Fruit fly (Drosophila melanogaster) whole organism, embryonic: ENCODE data around the gene VhaAC45RP.
A peak's percentile ranks its signal among the peaks of the same experiment; 100 is the strongest.

Source experiments
- ATbp ChIP-seq: fragments of 200-800 bp; sonication (Bioruptor generic); optimal IDR thresholded peaks from 2 replicates; lab custom pipeline; 2017; ENCODE audit warnings: missing biosample characterization, mild to moderate bottlenecking, missing genetic modification characterization, missing genetic modification reagents
- Bdp1 ChIP-seq: fragments of 200-800 bp; sonication (Bioruptor generic); optimal IDR thresholded peaks from 3 replicates; lab custom pipeline; 2016; ENCODE audit warnings: missing biosample characterization, missing genetic modification characterization
- Blimp-1 ChIP-seq: fragments of 200-800 bp; sonication (Bioruptor generic); optimal IDR thresholded peaks from 3 replicates; lab custom pipeline; 2018; ENCODE audit warnings: missing biosample characterization, missing genetic modification characterization, mild to moderate bottlenecking, moderate library complexity, missing genetic modification reagents
- CG10209 ChIP-seq: fragments of 200-800 bp; sonication (Bioruptor generic); optimal IDR thresholded peaks from 3 replicates; lab custom pipeline; 2017; ENCODE audit warnings: missing biosample characterization, mild to moderate bottlenecking, missing genetic modification characterization, missing genetic modification reagents
- CG11093 ChIP-seq: fragments of 200-800 bp; sonication (Bioruptor generic); IDR thresholded peaks from 3 replicates; pipeline ENCODE4 v1.3.6; 2022; ENCODE audit warnings: missing biosample characterization, missing genetic modification characterization
- CG11398 ChIP-seq: fragments of 200-800 bp; sonication (Bioruptor generic); optimal IDR thresholded peaks from 2 replicates; lab custom pipeline; 2016; ENCODE audit warnings: missing biosample characterization, missing genetic modification characterization
- CG11695 ChIP-seq: fragments of 200-800 bp; sonication (Bioruptor generic); IDR thresholded peaks from 3 replicates; pipeline ENCODE4 v1.3.6; 2022; ENCODE audit warnings: missing biosample characterization, missing genetic modification characterization
- CG12155 ChIP-seq: fragments of 200-800 bp; sonication (Bioruptor generic); optimal IDR thresholded peaks from 3 replicates; lab custom pipeline; 2016; ENCODE audit warnings: missing biosample characterization, missing genetic modification characterization
- CG12299 ChIP-seq: fragments of 200-800 bp; sonication (Bioruptor generic); optimal IDR thresholded peaks from 2 replicates; lab custom pipeline; 2018; ENCODE audit warnings: missing biosample characterization, mild to moderate bottlenecking, missing genetic modification characterization
- CG12659 ChIP-seq: fragments of 200-800 bp; sonication (Bioruptor generic); optimal IDR thresholded peaks from 3 replicates; lab custom pipeline; 2017; ENCODE audit warnings: mild to moderate bottlenecking, missing biosample characterization, missing genetic modification reagents, missing genetic modification characterization
- CG14710 ChIP-seq: fragments of 200-800 bp; sonication (Bioruptor generic); optimal IDR thresholded peaks from 3 replicates; lab custom pipeline; 2019; ENCODE audit warnings: missing biosample characterization, mild to moderate bottlenecking, missing genetic modification characterization, moderate library complexity
- CG14860 ChIP-seq: fragments of 200-800 bp; sonication (Bioruptor generic); IDR thresholded peaks from 3 replicates; pipeline ENCODE4 v1.3.6; 2022; ENCODE audit warnings: missing biosample characterization, missing genetic modification characterization; ENCODE audit not compliant: partially characterized antibody
- CG16813 ChIP-seq: fragments of 200-800 bp; sonication (Bioruptor generic); IDR thresholded peaks from 3 replicates; pipeline ENCODE4 v1.3.6; 2022; ENCODE audit warnings: missing biosample characterization, missing genetic modification characterization; ENCODE audit not compliant: partially characterized antibody
- CG17802 ChIP-seq: fragments of 200-800 bp; sonication (Bioruptor generic); optimal IDR thresholded peaks from 2 replicates; lab custom pipeline; 2018; ENCODE audit warnings: missing biosample characterization, mild to moderate bottlenecking, missing genetic modification characterization, moderate library complexity
- CG4282 ChIP-seq: fragments of 200-800 bp; sonication (Bioruptor generic); optimal IDR thresholded peaks from 2 replicates; lab custom pipeline; 2016; ENCODE audit warnings: missing biosample characterization, missing genetic modification characterization
- CG6175 ChIP-seq: fragments of 200-800 bp; sonication (Bioruptor generic); IDR thresholded peaks from 3 replicates; pipeline ENCODE4 v1.3.6; 2022; ENCODE audit warnings: missing biosample characterization, missing genetic modification characterization
- CG6683 ChIP-seq: fragments of 200-800 bp; sonication (Bioruptor generic); optimal IDR thresholded peaks from 2 replicates; lab custom pipeline; 2017; ENCODE audit warnings: missing biosample characterization, mild to moderate bottlenecking, missing genetic modification characterization, missing genetic modification reagents
- CG7745 ChIP-seq: fragments of 200-800 bp; sonication (Bioruptor generic); optimal IDR thresholded peaks from 2 replicates; lab custom pipeline; 2018; ENCODE audit warnings: missing biosample characterization, mild to moderate bottlenecking, missing genetic modification characterization, moderate library complexity
- CG7786 ChIP-seq: fragments of 200-800 bp; sonication (Bioruptor generic); optimal IDR thresholded peaks from 2 replicates; lab custom pipeline; 2016; ENCODE audit warnings: missing biosample characterization, missing genetic modification characterization
- CG7839 ChIP-seq: fragments of 200-800 bp; sonication (Bioruptor generic); optimal IDR thresholded peaks from 3 replicates; lab custom pipeline; 2018; ENCODE audit warnings: missing biosample characterization, mild to moderate bottlenecking, missing genetic modification characterization, moderate library complexity
- CG8281 ChIP-seq: fragments of 200-800 bp; sonication (Bioruptor generic); optimal IDR thresholded peaks from 2 replicates; lab custom pipeline; 2018; ENCODE audit warnings: missing biosample characterization, mild to moderate bottlenecking, missing genetic modification characterization, moderate library complexity
- CG9797 ChIP-seq: fragments of 200-800 bp; sonication (Bioruptor generic); optimal IDR thresholded peaks from 3 replicates; lab custom pipeline; 2018; ENCODE audit warnings: missing biosample characterization, mild to moderate bottlenecking, missing genetic modification characterization
- Dref ChIP-seq: fragments of 200-800 bp; sonication (Bioruptor generic); IDR thresholded peaks from 2 replicates; pipeline ENCODE4 v1.3.6; 2022; ENCODE audit warnings: missing biosample characterization, missing genetic modification characterization
- E2f2 ChIP-seq: fragments of 200-800 bp; sonication (Bioruptor generic); IDR thresholded peaks from 2 replicates; pipeline ENCODE4 v1.3.6; 2022; ENCODE audit warnings: missing biosample characterization, missing genetic modification characterization
- Fer2 ChIP-seq: fragments of 200-800 bp; sonication (Bioruptor generic); optimal IDR thresholded peaks from 2 replicates; lab custom pipeline; 2018; ENCODE audit warnings: missing biosample characterization, mild to moderate bottlenecking, missing genetic modification characterization, moderate library complexity
- Hmx ChIP-seq: fragments of 200-800 bp; sonication (Bioruptor generic); optimal IDR thresholded peaks from 2 replicates; lab custom pipeline; 2016; ENCODE audit warnings: missing biosample characterization, missing genetic modification characterization
- MTF-1 ChIP-seq: fragments of 200-800 bp; sonication (Bioruptor generic); optimal IDR thresholded peaks from 2 replicates; lab custom pipeline; 2018; ENCODE audit warnings: missing biosample characterization, mild to moderate bottlenecking, missing genetic modification characterization, borderline replicate concordance
- Med ChIP-seq: fragments of 200-800 bp; sonication (Bioruptor generic); peaks from one replicate; lab custom pipeline; 2016; ENCODE audit warnings: missing biosample characterization, missing genetic modification characterization, mild to moderate bottlenecking, inconsistent platforms, moderate library complexity
- Myb ChIP-seq: fragments of 200-800 bp; sonication (Bioruptor generic); optimal IDR thresholded peaks from 2 replicates; lab custom pipeline; 2016; ENCODE audit warnings: missing biosample characterization, missing genetic modification characterization
- Sox102F ChIP-seq: fragments of 200-800 bp; sonication (Bioruptor generic); optimal IDR thresholded peaks from 2 replicates; lab custom pipeline; 2018; ENCODE audit warnings: missing biosample characterization, mild to moderate bottlenecking, missing genetic modification characterization, moderate library complexity
- ab ChIP-seq: fragments of 200-800 bp; sonication (Bioruptor generic); optimal IDR thresholded peaks from 2 replicates; lab custom pipeline; 2016; ENCODE audit warnings: missing biosample characterization, missing genetic modification characterization
- abd-A ChIP-seq: fragments of 200-800 bp; sonication (Bioruptor generic); optimal IDR thresholded peaks from 3 replicates; lab custom pipeline; 2019; ENCODE audit warnings: missing biosample characterization, mild to moderate bottlenecking, missing genetic modification characterization, moderate library complexity
- az2 ChIP-seq: fragments of 200-800 bp; sonication (Bioruptor generic); optimal IDR thresholded peaks from 3 replicates; lab custom pipeline; 2016; ENCODE audit warnings: missing biosample characterization, missing genetic modification characterization
- exex ChIP-seq: fragments of 200-800 bp; sonication (Bioruptor generic); optimal IDR thresholded peaks from 4 replicates; lab custom pipeline; 2018; ENCODE audit warnings: missing biosample characterization, mild to moderate bottlenecking, missing genetic modification characterization, moderate library complexity
- eyg ChIP-seq: fragments of 200-800 bp; sonication (Bioruptor generic); optimal IDR thresholded peaks from 3 replicates; lab custom pipeline; 2016; ENCODE audit warnings: missing biosample characterization, missing genetic modification characterization
- fd102C ChIP-seq: fragments of 200-800 bp; sonication (Bioruptor generic); optimal IDR thresholded peaks from 2 replicates; lab custom pipeline; 2018; ENCODE audit warnings: missing biosample characterization, mild to moderate bottlenecking, missing genetic modification characterization, moderate library complexity
- fd64A ChIP-seq: fragments of 200-800 bp; sonication (Bioruptor generic); optimal IDR thresholded peaks from 3 replicates; lab custom pipeline; 2018; ENCODE audit warnings: missing biosample characterization, mild to moderate bottlenecking, missing genetic modification characterization
- grn ChIP-seq: fragments of 200-800 bp; sonication (Bioruptor generic); optimal IDR thresholded peaks from 3 replicates; lab custom pipeline; 2017; ENCODE audit warnings: missing biosample characterization, missing genetic modification characterization
- jigr1 ChIP-seq: fragments of 200-800 bp; sonication (Bioruptor generic); IDR thresholded peaks from 3 replicates; pipeline ENCODE4 v1.3.6; 2022; ENCODE audit warnings: missing biosample characterization, missing genetic modification characterization
- klu ChIP-seq: fragments of 200-800 bp; sonication (Bioruptor generic); IDR thresholded peaks from 2 replicates; pipeline ENCODE4 v1.3.6; 2022; ENCODE audit warnings: missing biosample characterization, missing genetic modification characterization
- lbe ChIP-seq: fragments of 200-800 bp; sonication (Bioruptor generic); optimal IDR thresholded peaks from 2 replicates; lab custom pipeline; 2016; ENCODE audit warnings: missing biosample characterization, mild to moderate bottlenecking, missing genetic modification characterization
- mirr ChIP-seq: fragments of 200-800 bp; sonication (Bioruptor generic); optimal IDR thresholded peaks from 3 replicates; lab custom pipeline; 2018; ENCODE audit warnings: missing biosample characterization, mild to moderate bottlenecking, missing genetic modification characterization
- onecut ChIP-seq: fragments of 200-800 bp; sonication (Bioruptor generic); IDR thresholded peaks from 2 replicates; pipeline ENCODE4 v1.3.6; 2022; ENCODE audit warnings: missing biosample characterization, missing genetic modification characterization
- otp ChIP-seq: fragments of 200-800 bp; sonication (Bioruptor generic); IDR thresholded peaks from 3 replicates; pipeline ENCODE4, ENCODE4 v1.3.6; 2022; ENCODE audit warnings: missing biosample characterization, missing genetic modification characterization
- pho ChIP-seq: fragments of 200-800 bp; sonication (Bioruptor generic); optimal IDR thresholded peaks from 2 replicates; lab custom pipeline; 2016; ENCODE audit warnings: missing biosample characterization, missing genetic modification characterization
- sc ChIP-seq, 3 experiments: fragments of >200 bp in 2 of 3; fragments of 200-800 bp in 1 of 3; sonication (Bioruptor generic) in 1 of 3; optimal IDR thresholded peaks; 2 replicates in 2 of 3; 3 replicates in 1 of 3; lab custom pipeline; 2017; ENCODE audit warnings: mild to moderate bottlenecking in 1 of 3, missing biosample characterization in 1 of 3, missing genetic modification characterization in 1 of 3, missing genetic modification reagents in 1 of 3
- schlank ChIP-seq: fragments of 200-800 bp; sonication (Bioruptor generic); optimal IDR thresholded peaks from 2 replicates; lab custom pipeline; 2018; ENCODE audit warnings: missing biosample characterization, mild to moderate bottlenecking, missing genetic modification characterization
- slbo ChIP-seq: fragments of 200-800 bp; sonication (Bioruptor generic); IDR thresholded peaks from 2 replicates; pipeline ENCODE4 v1.3.6; 2022; ENCODE audit warnings: missing biosample characterization, missing genetic modification characterization
- stwl ChIP-seq: fragments of 200-800 bp; sonication (Bioruptor generic); optimal IDR thresholded peaks from 3 replicates; lab custom pipeline; 2018; ENCODE audit warnings: missing biosample characterization, mild to moderate bottlenecking, missing genetic modification characterization, moderate library complexity
- tap ChIP-seq: fragments of 200-800 bp; optimal IDR thresholded peaks from 3 replicates; lab custom pipeline; 2019; ENCODE audit warnings: missing biosample characterization, mild to moderate bottlenecking, missing genetic modification characterization, moderate library complexity
- usp ChIP-seq: fragments of >200 bp; optimal IDR thresholded peaks from 2 replicates; lab custom pipeline; 2017; ENCODE audit warnings: missing biosample characterization, missing genetic modification characterization

The VhaAC45RP gene

dm6 chr3R:30193826-30194225 lies 27.6 kb upstream of the VhaAC45RP start (continued):
- TF ChIP-seq Blimp-1 (GFP tag; lab: Kevin White, UChicago) (no peak), fd102C (no peak), CG12155 (GFP tag; lab: Kevin White, UChicago) (no peak), pho (GFP tag; lab: Kevin White, UChicago) (no peak), mirr (GFP tag; lab: Kevin White, UChicago) (peak; percentile 25), CG6683 (no peak), otp (0 out of 3 replicates have a peak, but pooled peaks have one; percentile 22), CG17802 (tag; lab: Kevin White, UChicago) (no peak), klu (GFP tag; lab: Robert Waterston, UW) (no peak), fd64A (GFP tag; lab: Kevin White, UChicago) (no peak), MTF-1 (GFP tag; lab: Kevin White, UChicago) (no peak), stwl (tag; lab: Kevin White, UChicago) (no peak), CG14860 (no peak), CG11093 (GFP tag; lab: Robert Waterston, UW) (no peak), CG8281 (tag; lab: Kevin White, UChicago) (no peak), Myb (GFP tag; lab: Kevin White, UChicago) (no peak), usp (GFP tag; lab: Kevin White, UChicago) (no peak), CG14710 (tag; lab: Kevin White, UChicago) (no peak), onecut (no peak), ATbp (GFP tag; lab: Kevin White, UChicago) (peak; percentile 38), Hmx (GFP tag; lab: Kevin White, UChicago) (no peak), Sox102F (GFP tag; lab: Kevin White, UChicago) (no peak), eyg (GFP tag; lab: Kevin White, UChicago) (no peak), Dref (GFP tag; lab: Robert Waterston, UW) (no peak), sc (optimal IDR thresholded peaks at IDR 0.05; lab: Kevin White, UChicago) (no peak), sc (GFP tag; optimal IDR thresholded peaks at IDR 0.05; lab: Kevin White, UChicago) (no peak), CG11695 (GFP tag; lab: Robert Waterston, UW) (no peak), az2 (GFP tag; lab: Kevin White, UChicago) (no peak), CG10209 (peak; percentile 0), E2f2 (no peak), lbe (GFP tag; lab: Kevin White, UChicago) (no peak), abd-A (tag; lab: Kevin White, UChicago) (no peak), CG7745 (no peak), CG12659 (GFP tag; lab: Kevin White, UChicago) (no peak), CG16813 (GFP tag; lab: Robert Waterston, UW) (no peak), CG4282 (GFP tag; lab: Kevin White, UChicago) (no peak), grn (GFP tag; lab: Kevin White, UChicago) (no peak), CG9797 (no peak), CG7839 (tag; lab: Kevin White, UChicago) (no peak), CG12299 (tag; lab: Kevin White, UChicago) (no peak), Fer2 (no peak), ab (GFP tag; lab: Kevin White, UChicago) (no peak), CG7786 (GFP tag; lab: Kevin White, UChicago) (no peak), slbo (GFP tag; lab: Robert Waterston, UW) (no peak), jigr1 (no peak), CG11398 (GFP tag; lab: Kevin White, UChicago) (no peak), schlank (tag; lab: Kevin White, UChicago) (no peak), Med (peak; percentile 82), CG6175 (no peak), Bdp1 (GFP tag; lab: Kevin White, UChicago) (no peak), tap (no peak), exex (tag; lab: Kevin White, UChicago) (no peak)
